Worm (Caenorhabditis elegans) whole organism, young adult: ENCODE measurements around the gene srg-20.

ENCODE experiments used
- C17E4.6 ChIP-seq: fragments of 200-800 bp; sonication (Bioruptor generic); IDR thresholded peaks from 2 replicates; pipeline ENCODE4 v1.3.6; 2022; ENCODE audit warnings: missing genetic modification reagents, missing genetic modification characterization, missing compliant biosample characterization
- ZK185.1 ChIP-seq: sonication (generic microtip); optimal IDR thresholded peaks from 2 replicates; lab custom pipeline; 2016; ENCODE audit warnings: mild to moderate bottlenecking, missing genetic modification characterization, missing compliant biosample characterization; ENCODE audit not compliant: poor library complexity, severe bottlenecking
- ama-1 ChIP-seq, 3 experiments: fragments of 150-350 bp in 1 of 3; sonication (generic microtip) in 2 of 3; optimal IDR thresholded peaks; 2 replicates each; lab custom pipeline; 2014 to 2018; ENCODE audit warnings: missing biosample characterization in 2 of 3, missing genetic modification characterization in 2 of 3, missing genetic modification reagents in 2 of 3
- ceh-58 ChIP-seq: fragments of 200-800 bp; sonication (Bioruptor generic); IDR thresholded peaks from 2 replicates; pipeline ENCODE4 v1.3.6; 2022; ENCODE audit warnings: missing genetic modification characterization, missing compliant biosample characterization
- egrh-3 ChIP-seq: fragments of 200-800 bp; sonication (Bioruptor generic); IDR thresholded peaks from 2 replicates; pipeline ENCODE4 v1.3.6; 2022; ENCODE audit warnings: missing genetic modification reagents, missing genetic modification characterization, missing compliant biosample characterization
- ets-4 ChIP-seq: fragments of 200-800 bp; sonication (Bioruptor generic); optimal IDR thresholded peaks from 2 replicates; lab custom pipeline; 2018; ENCODE audit warnings: mild to moderate bottlenecking, missing genetic modification characterization, missing compliant biosample characterization
- nhr-90 ChIP-seq: sonication (generic microtip); optimal IDR thresholded peaks from 2 replicates; lab custom pipeline; 2016; ENCODE audit warnings: missing genotype, mild to moderate bottlenecking, missing genetic modification characterization, missing compliant biosample characterization
- snpc-4 ChIP-seq, 5 experiments: fragments of 150-350 bp in 1 of 5; sonication (generic microtip) in 4 of 5; optimal IDR thresholded peaks; 2 replicates each; lab custom pipeline; 2014 to 2018; ENCODE audit warnings: missing genetic modification characterization in 5 of 5, missing biosample characterization in 3 of 5, antibody characterized with exemption in 2 of 5, mild to moderate bottlenecking in 2 of 5, missing compliant biosample characterization in 2 of 5, missing genotype in 2 of 5, moderate library complexity in 2 of 5, missing genetic modification reagents in 1 of 5
- unc-130 ChIP-seq: sonication (generic microtip); optimal IDR thresholded peaks from 2 replicates; lab custom pipeline; 2016; ENCODE audit warnings: missing genetic modification reagents, missing genetic modification characterization, missing compliant biosample characterization
- ztf-28 ChIP-seq: fragments of 200-800 bp; sonication (Bioruptor generic); IDR thresholded peaks from 2 replicates; pipeline ENCODE4 v1.3.6; 2022; ENCODE audit warnings: missing genetic modification reagents, missing genetic modification characterization, missing compliant biosample characterization

ce11 chrII:1616382-1616781 lies 20.1 kb upstream of the srg-20 start, which contains the start of gene fbxa-165:
- TF ChIP-seq C17E4.6 = no peak
- TF ChIP-seq egrh-3 (GFP tag; lab: Robert Waterston, UW) = no peak
- TF ChIP-seq ZK185.1 (tag; lab: Kevin White, UChicago) = no peak
- no peak for TF ChIP-seq nhr-90 (tag; lab: Kevin White, UChicago)
- no peak for TF ChIP-seq ets-4 (GFP tag; lab: Kevin White, UChicago)
- TF ChIP-seq ceh-58 (GFP tag; lab: Robert Waterston, UW) = no peak
- no peak for TF ChIP-seq ztf-28
- no peak for TF ChIP-seq snpc-4 (GFP tag; optimal IDR thresholded peaks at IDR 0.05; lab: Kevin White, UChicago)
- TF ChIP-seq snpc-4 (tag; optimal IDR thresholded peaks at IDR 0.05; lab: Kevin White, UChicago) = no peak
- TF ChIP-seq ama-1 (optimal IDR thresholded peaks at IDR 0.05; lab: Kevin White, UChicago) = no peak
- TF ChIP-seq ama-1 (GFP tag; optimal IDR thresholded peaks at IDR 0.05; lab: Kevin White, UChicago) = no peak
- TF ChIP-seq unc-130 (GFP tag; lab: Kevin White, UChicago) = no peak
